Fruit fly (Drosophila melanogaster): Measurements from ENCODE around the gene Prp40.
A peak's percentile ranks its signal among the peaks of the same experiment; 100 is the strongest.

The Prp40 gene

dm6 chr2L:3037153-3037579 is 14.1 kb downstream of the Prp40 start, which contains the start of the genes CG17260 and SerRS (continued):
- TF ChIP-seq cwo (GFP tag; optimal IDR thresholded peaks at IDR 0.05) (peak; percentile 83), lab (GFP tag; optimal IDR thresholded peaks at IDR 0.05) (peak; percentile 94), CG9215 (GFP tag; IDR thresholded peaks at IDR 0.05) (peak; percentile 94), ken (GFP tag; IDR thresholded peaks at IDR 0.05) (peak; percentile 94), CG33557 (GFP tag; optimal IDR thresholded peaks at IDR 0.05) (peak; percentile 77), CG11247 (GFP tag; IDR thresholded peaks at IDR 0.05) (peak; percentile 88), Dref (GFP tag; IDR thresholded peaks at IDR 0.05) (peak; percentile 25; the same call in 1 of the 2 replicates), CG12104 (GFP tag; optimal IDR thresholded peaks at IDR 0.05) (peak; percentile 89), hkb (optimal IDR thresholded peaks at IDR 0.05) (peak; percentile 58), hkb (GFP tag; IDR thresholded peaks at IDR 0.05) (peak; percentile 87), Drgx (GFP tag; IDR thresholded peaks at IDR 0.05) (peak; percentile 83), CG16815 (GFP tag; optimal IDR thresholded peaks at IDR 0.05) (peak; percentile 91), Sin3A (optimal IDR thresholded peaks at IDR 0.05) (peak; percentile 69), gro (GFP tag; optimal IDR thresholded peaks at IDR 0.05) (peak; percentile 92), CG18011 (GFP tag; optimal IDR thresholded peaks at IDR 0.05) (peak; percentile 84), CG4424 (GFP tag; optimal IDR thresholded peaks at IDR 0.05) (peak; percentile 95), tx (GFP tag; optimal IDR thresholded peaks at IDR 0.05) (peak; percentile 90), CG4404 (GFP tag; IDR thresholded peaks at IDR 0.05) (peak; percentile 94), CG34422 (GFP tag; IDR thresholded peaks at IDR 0.05) (peak; percentile 95), chinmo (GFP tag; IDR thresholded peaks at IDR 0.05; ENCODE audit: partially characterized antibody) (0 out of 4 replicates have a peak, but pooled peaks have one; percentile 26), Atf6 (GFP tag; IDR thresholded peaks at IDR 0.05) (peak; percentile 91), Elba2 (GFP tag; optimal IDR thresholded peaks at IDR 0.05) (peak; percentile 99), Adf1 (GFP tag; IDR thresholded peaks at IDR 0.05) (peak; percentile 67), Dek (tag; optimal IDR thresholded peaks at IDR 0.05) (peak; percentile 91), Antp (GFP tag; optimal IDR thresholded peaks at IDR 0.05) (peak; percentile 94), tna (GFP tag; IDR thresholded peaks at IDR 0.05; ENCODE audit: partially characterized antibody) (no peak), repo (GFP tag; optimal IDR thresholded peaks at IDR 0.05) (peak; percentile 68), CG13424 (tag; optimal IDR thresholded peaks at IDR 0.05) (peak; percentile 94), CG33213 (GFP tag; optimal IDR thresholded peaks at IDR 0.05) (peak; percentile 84), zfh2 (GFP tag; optimal IDR thresholded peaks at IDR 0.05) (peak; percentile 97), sens-2 (GFP tag; IDR thresholded peaks at IDR 0.05) (peak; percentile 45; the same call in 1 of the 2 replicates), NfI (GFP tag; optimal IDR thresholded peaks at IDR 0.05) (peak; percentile 93), da (GFP tag; optimal IDR thresholded peaks at IDR 0.05) (peak; percentile 86), CrebB (tag; optimal IDR thresholded peaks at IDR 0.05) (peak; percentile 72), chn (GFP tag; optimal IDR thresholded peaks at IDR 0.05) (peak; percentile 95), CG4730 (GFP tag; IDR thresholded peaks at IDR 0.05) (peak; percentile 91), btn (GFP tag; optimal IDR thresholded peaks at IDR 0.05) (peak; percentile 60), CG11723 (GFP tag; optimal IDR thresholded peaks at IDR 0.05) (no peak), Hr78 (GFP tag; optimal IDR thresholded peaks at IDR 0.05) (no peak), Trl (optimal IDR thresholded peaks at IDR 0.05) (no peak), Trl (GFP tag; optimal IDR thresholded peaks at IDR 0.05) (peak; percentile 95), corto (GFP tag; optimal IDR thresholded peaks at IDR 0.05) (no peak), salm (tag; optimal IDR thresholded peaks at IDR 0.05) (peak; percentile 76), CG6683 (GFP tag; optimal IDR thresholded peaks at IDR 0.05) (peak; percentile 78), CG6791 (GFP tag; IDR thresholded peaks at IDR 0.05; ENCODE audit: partially characterized antibody) (no peak), trem (tag; optimal IDR thresholded peaks at IDR 0.05) (peak; percentile 93), schlank (tag; optimal IDR thresholded peaks at IDR 0.05) (peak; percentile 80), ac (GFP tag; optimal IDR thresholded peaks at IDR 0.05) (peak; percentile 37), CG10979 (tag; optimal IDR thresholded peaks at IDR 0.05) (peak; percentile 87), pb (GFP tag; optimal IDR thresholded peaks at IDR 0.05) (peak; percentile 77), CG8765 (GFP tag; IDR thresholded peaks at IDR 0.05) (peak; percentile 84; the same call in 1 of the 2 replicates)
